Fruit fly (Drosophila melanogaster) whole organism, pupa: Measurements from ENCODE around the gene CG10970.

Source experiments
- CG4496 ChIP-seq: fragments of 200-800 bp; sonication (Bioruptor generic); IDR thresholded peaks from 3 replicates; pipeline ENCODE4 v1.3.6; 2022; ENCODE audit warnings: missing biosample characterization, missing genetic modification characterization
- EcR ChIP-seq: fragments of 200-800 bp; sonication (Bioruptor generic); optimal IDR thresholded peaks from 3 replicates; lab custom pipeline; 2019; ENCODE audit warnings: missing biosample characterization, missing genetic modification characterization, mild to moderate bottlenecking, moderate library complexity, missing genetic modification reagents

DNA sequence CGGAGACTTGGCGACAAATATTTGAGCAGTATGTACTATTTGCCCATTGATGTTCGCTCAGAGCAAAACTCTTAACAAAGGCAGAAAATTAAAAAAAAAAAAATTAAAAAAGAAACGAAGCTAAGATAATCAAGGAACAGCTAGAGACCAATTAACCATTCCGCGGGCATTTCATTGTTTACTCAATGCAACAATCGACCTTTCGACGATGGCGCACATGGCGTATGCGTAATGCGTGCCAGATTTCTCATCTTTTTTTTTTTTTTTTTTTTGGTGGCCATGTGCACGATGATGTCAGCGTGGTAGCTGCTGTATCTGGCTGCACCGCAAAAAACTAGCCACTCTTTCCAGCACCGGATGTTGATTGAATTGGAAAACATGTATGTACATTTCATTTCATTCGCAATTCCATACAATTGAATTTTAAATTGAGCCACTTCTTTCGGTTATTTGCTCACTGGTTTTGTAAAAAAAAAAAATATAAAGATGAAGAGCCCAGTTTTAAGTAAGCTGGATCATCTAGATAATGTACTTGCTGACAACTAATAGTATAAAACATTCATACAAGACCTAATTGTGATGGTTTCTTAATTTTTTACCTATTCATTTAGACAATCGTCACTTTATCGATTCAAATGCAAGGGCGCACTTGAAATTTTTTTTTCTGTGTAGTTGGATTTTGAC lies 4.6 kb upstream of the CG10970 start:
- TF ChIP-seq CG4496 (GFP tag; lab: Robert Waterston, UW) (peak; percentile 35; the same call in 1 of the 3 replicates), EcR (GFP tag; lab: Kevin White, UChicago) (no peak)
